Fruit fly (Drosophila melanogaster) whole organism, embryonic: ENCODE data around the gene Coq5.

Experiments
- Abd-B ChIP-seq: fragments of 200-800 bp; sonication (Bioruptor generic); optimal IDR thresholded peaks from 2 replicates; lab custom pipeline; 2018; ENCODE audit warnings: missing biosample characterization, mild to moderate bottlenecking, missing genetic modification characterization, moderate library complexity
- Ada2b ChIP-seq: fragments of 200-800 bp; sonication (Bioruptor generic); IDR thresholded peaks from 2 replicates; pipeline ENCODE4 v1.3.6; 2022; ENCODE audit warnings: missing biosample characterization, missing genetic modification characterization
- Awh ChIP-seq: fragments of 200-800 bp; sonication (Bioruptor generic); IDR thresholded peaks from 2 replicates; pipeline ENCODE4, ENCODE4 v1.3.6; 2022; ENCODE audit warnings: missing biosample characterization, missing genetic modification characterization
- CG10565 ChIP-seq: fragments of 200-800 bp; sonication (Bioruptor generic); optimal IDR thresholded peaks from 3 replicates; lab custom pipeline; 2016; ENCODE audit warnings: missing biosample characterization, mild to moderate bottlenecking, missing genetic modification characterization
- CG12104 ChIP-seq: fragments of 200-800 bp; sonication (Bioruptor generic); optimal IDR thresholded peaks from 3 replicates; lab custom pipeline; 2016; ENCODE audit warnings: missing biosample characterization, missing genetic modification characterization
- CG13424 ChIP-seq: fragments of 200-800 bp; sonication (Bioruptor generic); optimal IDR thresholded peaks from 2 replicates; lab custom pipeline; 2019; ENCODE audit warnings: missing biosample characterization, mild to moderate bottlenecking, missing genetic modification characterization, moderate library complexity
- CG13894 ChIP-seq: fragments of 200-800 bp; sonication (Bioruptor generic); optimal IDR thresholded peaks from 3 replicates; lab custom pipeline; 2018; ENCODE audit warnings: missing biosample characterization, mild to moderate bottlenecking, missing genetic modification characterization, moderate library complexity
- CG14860 ChIP-seq: fragments of 200-800 bp; sonication (Bioruptor generic); IDR thresholded peaks from 3 replicates; pipeline ENCODE4 v1.3.6; 2022; ENCODE audit warnings: missing biosample characterization, missing genetic modification characterization; ENCODE audit not compliant: partially characterized antibody
- CG15479 ChIP-seq: fragments of 200-800 bp; sonication (Bioruptor generic); optimal IDR thresholded peaks from 3 replicates; lab custom pipeline; 2019; ENCODE audit warnings: missing biosample characterization, mild to moderate bottlenecking, missing genetic modification characterization, moderate library complexity
- CG16815 ChIP-seq: fragments of 200-800 bp; sonication (Bioruptor generic); optimal IDR thresholded peaks from 3 replicates; lab custom pipeline; 2017; ENCODE audit warnings: missing biosample characterization, mild to moderate bottlenecking, missing genetic modification characterization
- CG17612 ChIP-seq: fragments of 200-800 bp; sonication (Bioruptor generic); IDR thresholded peaks from 2 replicates; pipeline ENCODE4 v1.3.6; 2022; ENCODE audit warnings: missing biosample characterization, missing genetic modification characterization
- CG2120 ChIP-seq: fragments of 200-800 bp; sonication (Bioruptor generic); optimal IDR thresholded peaks from 3 replicates; lab custom pipeline; 2016; ENCODE audit warnings: missing biosample characterization, missing genetic modification characterization
- CG33213 ChIP-seq: fragments of 200-800 bp; sonication (Bioruptor generic); optimal IDR thresholded peaks from 3 replicates; lab custom pipeline; 2016; ENCODE audit warnings: missing biosample characterization, missing genetic modification characterization
- CG33557 ChIP-seq: fragments of 200-800 bp; sonication (Bioruptor generic); optimal IDR thresholded peaks from 2 replicates; lab custom pipeline; 2019; ENCODE audit warnings: missing biosample characterization, mild to moderate bottlenecking, missing genetic modification characterization, moderate library complexity
- CG34376 ChIP-seq: fragments of 200-800 bp; sonication (Bioruptor generic); optimal IDR thresholded peaks from 2 replicates; lab custom pipeline; 2018; ENCODE audit warnings: missing biosample characterization, mild to moderate bottlenecking, missing genetic modification characterization
- CG4328 ChIP-seq: fragments of 200-800 bp; sonication (Bioruptor generic); optimal IDR thresholded peaks from 3 replicates; lab custom pipeline; 2017; ENCODE audit warnings: missing biosample characterization, missing genetic modification reagents, missing genetic modification characterization
- CG43689 ChIP-seq: fragments of 200-800 bp; sonication (Bioruptor generic); IDR thresholded peaks from 2 replicates; pipeline ENCODE4 v1.3.6; 2022; ENCODE audit warnings: missing biosample characterization, missing genetic modification characterization
- CG6791 ChIP-seq: fragments of 200-800 bp; sonication (Bioruptor generic); IDR thresholded peaks from 3 replicates; pipeline ENCODE4 v1.3.6; 2022; ENCODE audit warnings: missing biosample characterization, missing genetic modification characterization; ENCODE audit not compliant: partially characterized antibody
- CG8924 ChIP-seq: fragments of 200-800 bp; optimal IDR thresholded peaks from 3 replicates; lab custom pipeline; 2019; ENCODE audit warnings: missing biosample characterization, mild to moderate bottlenecking, missing genetic modification characterization, moderate library complexity
- CG9727 ChIP-seq: fragments of 200-800 bp; sonication (Bioruptor generic); optimal IDR thresholded peaks from 3 replicates; lab custom pipeline; 2017; ENCODE audit warnings: missing biosample characterization, mild to moderate bottlenecking, missing genetic modification characterization
- CG9797 ChIP-seq: fragments of 200-800 bp; sonication (Bioruptor generic); optimal IDR thresholded peaks from 3 replicates; lab custom pipeline; 2018; ENCODE audit warnings: missing biosample characterization, mild to moderate bottlenecking, missing genetic modification characterization
- CG9817 ChIP-seq: fragments of 200-800 bp; sonication (Bioruptor generic); optimal IDR thresholded peaks from 2 replicates; lab custom pipeline; 2018; ENCODE audit warnings: missing biosample characterization, mild to moderate bottlenecking, missing genetic modification characterization, moderate library complexity
- CHES-1-like ChIP-seq: fragments of 200-800 bp; sonication (Bioruptor generic); optimal IDR thresholded peaks from 2 replicates; lab custom pipeline; 2016; ENCODE audit warnings: missing biosample characterization, missing genetic modification characterization
- Camta ChIP-seq: fragments of 200-800 bp; sonication (Bioruptor generic); optimal IDR thresholded peaks from 2 replicates; lab custom pipeline; 2016; ENCODE audit warnings: missing biosample characterization, missing genetic modification characterization
- CrebB ChIP-seq: fragments of 200-800 bp; sonication (Bioruptor generic); optimal IDR thresholded peaks from 3 replicates; lab custom pipeline; 2018; ENCODE audit warnings: missing biosample characterization, mild to moderate bottlenecking, missing genetic modification characterization
- Dfd ChIP-seq, 2 experiments: fragments of >200 bp; optimal IDR thresholded peaks; 2 replicates each; lab custom pipeline; 2017; ENCODE audit warnings: missing biosample characterization in 2 of 2, missing genetic modification characterization in 2 of 2
- Drgx ChIP-seq: fragments of 200-800 bp; sonication (Bioruptor generic); IDR thresholded peaks from 2 replicates; pipeline ENCODE4 v1.3.6; 2022; ENCODE audit warnings: missing biosample characterization, missing genetic modification characterization
- Elba2 ChIP-seq: fragments of 200-800 bp; sonication (Bioruptor generic); optimal IDR thresholded peaks from 3 replicates; lab custom pipeline; 2016; ENCODE audit warnings: missing biosample characterization, missing genetic modification characterization
- Ets65A ChIP-seq: fragments of 200-800 bp; sonication (Bioruptor generic); peaks from one replicate; lab custom pipeline; 2016; ENCODE audit warnings: missing biosample characterization, missing genetic modification characterization
- Fer1 ChIP-seq: fragments of 200-800 bp; sonication (Bioruptor generic); optimal IDR thresholded peaks from 2 replicates; lab custom pipeline; 2017; ENCODE audit warnings: missing biosample characterization, mild to moderate bottlenecking, missing genetic modification characterization
- Hey ChIP-seq: fragments of 200-800 bp; sonication (Bioruptor generic); optimal IDR thresholded peaks from 3 replicates; lab custom pipeline; 2018; ENCODE audit warnings: missing biosample characterization, mild to moderate bottlenecking, missing genetic modification characterization
- NC2β ChIP-seq: fragments of 200-800 bp; sonication (Bioruptor generic); optimal IDR thresholded peaks from 2 replicates; lab custom pipeline; 2016; ENCODE audit warnings: missing biosample characterization, missing genetic modification characterization
- NFAT ChIP-seq: fragments of 200-800 bp; sonication (Bioruptor generic); IDR thresholded peaks from 2 replicates; pipeline ENCODE4 v1.3.6; 2022; ENCODE audit warnings: missing biosample characterization, missing genetic modification characterization
- Neu2 ChIP-seq: fragments of 200-800 bp; sonication (Bioruptor generic); optimal IDR thresholded peaks from 3 replicates; lab custom pipeline; 2016; ENCODE audit warnings: missing biosample characterization, missing genetic modification characterization, borderline replicate concordance
- PHDP ChIP-seq: fragments of 200-800 bp; sonication (Bioruptor generic); optimal IDR thresholded peaks from 3 replicates; lab custom pipeline; 2018; ENCODE audit warnings: missing biosample characterization, mild to moderate bottlenecking, missing genetic modification characterization, moderate library complexity
- Taf1 ChIP-seq: fragments of 200-800 bp; sonication (Bioruptor generic); IDR thresholded peaks from 2 replicates; pipeline ENCODE4 v1.3.6; 2022; ENCODE audit warnings: missing biosample characterization, missing genetic modification characterization
- Xrp1 ChIP-seq: fragments of 200-800 bp; sonication (Bioruptor generic); IDR thresholded peaks from 2 replicates; pipeline ENCODE4 v1.3.6; 2022; ENCODE audit warnings: missing biosample characterization, missing genetic modification characterization
- ab ChIP-seq: fragments of 200-800 bp; sonication (Bioruptor generic); optimal IDR thresholded peaks from 2 replicates; lab custom pipeline; 2016; ENCODE audit warnings: missing biosample characterization, missing genetic modification characterization
- bigmax ChIP-seq: fragments of 200-800 bp; sonication (Bioruptor generic); optimal IDR thresholded peaks from 2 replicates; lab custom pipeline; 2018; ENCODE audit warnings: missing biosample characterization, mild to moderate bottlenecking, missing genetic modification characterization
- ewg ChIP-seq: fragments of 200-800 bp; sonication (Bioruptor generic); optimal IDR thresholded peaks from 3 replicates; lab custom pipeline; 2017; ENCODE audit warnings: mild to moderate bottlenecking, missing biosample characterization, missing genetic modification reagents, missing genetic modification characterization
- gcm ChIP-seq: fragments of 200-800 bp; sonication (Bioruptor generic); optimal IDR thresholded peaks from 2 replicates; lab custom pipeline; 2019; ENCODE audit warnings: missing biosample characterization, mild to moderate bottlenecking, missing genetic modification characterization, moderate library complexity
- gfzf ChIP-seq: fragments of 200-800 bp; sonication (Bioruptor generic); optimal IDR thresholded peaks from 2 replicates; lab custom pipeline; 2016; ENCODE audit warnings: missing biosample characterization, mild to moderate bottlenecking, missing genetic modification characterization, moderate library complexity
- grn ChIP-seq: fragments of 200-800 bp; sonication (Bioruptor generic); optimal IDR thresholded peaks from 3 replicates; lab custom pipeline; 2017; ENCODE audit warnings: missing biosample characterization, missing genetic modification characterization
- gsb-n ChIP-seq: fragments of 200-800 bp; sonication (Bioruptor generic); optimal IDR thresholded peaks from 3 replicates; lab custom pipeline; 2018; ENCODE audit warnings: missing biosample characterization, mild to moderate bottlenecking, missing genetic modification characterization
- p53 ChIP-seq: fragments of 200-800 bp; sonication (Bioruptor generic); optimal IDR thresholded peaks from 2 replicates; lab custom pipeline; 2016; ENCODE audit warnings: missing biosample characterization, missing genetic modification characterization
- peb ChIP-seq: fragments of 200-800 bp; sonication (Bioruptor generic); IDR thresholded peaks from 2 replicates; pipeline ENCODE4 v1.3.6; 2022; ENCODE audit warnings: missing biosample characterization, missing genetic modification characterization
- salm ChIP-seq: fragments of 200-800 bp; sonication (Bioruptor generic); optimal IDR thresholded peaks from 2 replicates; lab custom pipeline; 2018; ENCODE audit warnings: missing biosample characterization, mild to moderate bottlenecking, missing genetic modification characterization
- tap ChIP-seq: fragments of 200-800 bp; optimal IDR thresholded peaks from 3 replicates; lab custom pipeline; 2019; ENCODE audit warnings: missing biosample characterization, mild to moderate bottlenecking, missing genetic modification characterization, moderate library complexity
- tio ChIP-seq: fragments of 200-800 bp; sonication (Bioruptor generic); optimal IDR thresholded peaks from 2 replicates; lab custom pipeline; 2017; ENCODE audit warnings: missing biosample characterization, missing genetic modification characterization, inconsistent platforms
- tna ChIP-seq: fragments of 200-800 bp; sonication (Bioruptor generic); IDR thresholded peaks from 2 replicates; pipeline ENCODE4 v1.3.6; 2022; ENCODE audit warnings: missing biosample characterization, missing genetic modification characterization; ENCODE audit not compliant: partially characterized antibody
- ttk ChIP-seq: fragments of 200-800 bp; sonication (Bioruptor generic); IDR thresholded peaks from 2 replicates; pipeline ENCODE4 v2.1.2; 2022; ENCODE audit warnings: missing biosample characterization, missing genetic modification characterization
- z ChIP-seq: fragments of 200-800 bp; sonication (Bioruptor generic); IDR thresholded peaks from 3 replicates; pipeline ENCODE4 v1.3.6; 2022; ENCODE audit warnings: missing biosample characterization, missing genetic modification characterization

The Coq5 gene

DNA sequence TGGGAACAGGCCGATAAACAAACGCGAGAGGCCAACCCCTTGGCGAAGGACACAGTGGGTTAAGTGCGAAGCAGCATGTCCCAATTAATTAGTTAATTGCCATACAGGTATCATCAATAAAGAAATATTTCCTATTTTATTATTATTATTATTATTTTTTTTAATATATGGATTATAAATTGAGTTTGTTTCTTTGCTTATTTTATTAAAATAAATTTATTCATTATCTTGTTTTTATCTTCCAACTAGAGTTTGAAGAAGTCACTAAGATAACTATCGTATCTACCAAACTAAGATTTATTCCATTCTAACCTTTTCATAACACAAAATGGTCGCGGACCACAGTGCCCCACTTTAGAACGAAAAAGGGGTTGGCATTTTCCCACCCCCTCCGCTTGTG, 13.7 kb upstream of the Coq5 start (continued):
- TF ChIP-seq p53 (GFP tag; lab: Kevin White, UChicago) = no peak
- TF ChIP-seq CG13894 (tag; lab: Kevin White, UChicago) = no peak
- TF ChIP-seq Hey (tag; lab: Kevin White, UChicago) = no peak
- TF ChIP-seq CG9817 = no peak
- TF ChIP-seq Camta (GFP tag; lab: Kevin White, UChicago) = no peak
- no peak for TF ChIP-seq tio (GFP tag; lab: Kevin White, UChicago)
- TF ChIP-seq ttk (GFP tag; lab: Robert Waterston, UW) = no peak
- no peak for TF ChIP-seq Drgx (GFP tag; lab: Robert Waterston, UW)
- TF ChIP-seq CG43689 = no peak
- no peak for TF ChIP-seq CG14860 (GFP tag; lab: Robert Waterston, UW)
- TF ChIP-seq CHES-1-like (GFP tag; lab: Kevin White, UChicago) = no peak
- TF ChIP-seq Abd-B (GFP tag; lab: Kevin White, UChicago) = no peak
- no peak for TF ChIP-seq ewg
- no peak for TF ChIP-seq bigmax (GFP tag; lab: Kevin White, UChicago)
- no peak for TF ChIP-seq NC2β (GFP tag; lab: Kevin White, UChicago)
- TF ChIP-seq CG15479 (GFP tag; lab: Kevin White, UChicago) = no peak
- no peak for TF ChIP-seq Taf1 (GFP tag; lab: Robert Waterston, UW)
- TF ChIP-seq CG2120 (GFP tag; lab: Kevin White, UChicago) = no peak
- no peak for TF ChIP-seq CG34376
- TF ChIP-seq CG33213 = no peak
- TF ChIP-seq grn (GFP tag; lab: Kevin White, UChicago) = no peak
- no peak for TF ChIP-seq CG17612 (GFP tag; lab: Robert Waterston, UW)
- no peak for TF ChIP-seq CG16815 (GFP tag; lab: Kevin White, UChicago)
- no peak for TF ChIP-seq Awh (GFP tag; lab: Robert Waterston, UW)
- peak; percentile 45 for TF ChIP-seq gsb-n (tag; lab: Kevin White, UChicago)
- peak; percentile 9 for TF ChIP-seq tap (tag; lab: Kevin White, UChicago)
- TF ChIP-seq Xrp1 = peak; percentile 26; the same call in 1 of the 2 replicates
- no peak for TF ChIP-seq ab (GFP tag; lab: Kevin White, UChicago)
- no peak for TF ChIP-seq CG9797 (GFP tag; lab: Kevin White, UChicago)
- TF ChIP-seq CrebB = no peak
- no peak for TF ChIP-seq Dfd (GFP tag; optimal IDR thresholded peaks at IDR 0.05; lab: Kevin White, UChicago)
- TF ChIP-seq CG10565 (GFP tag; lab: Kevin White, UChicago) = no peak
- no peak for TF ChIP-seq z (GFP tag; lab: Robert Waterston, UW)
- TF ChIP-seq CG4328 = no peak
- no peak for TF ChIP-seq CG6791 (GFP tag; lab: Robert Waterston, UW)
- TF ChIP-seq peb (GFP tag; lab: Robert Waterston, UW) = no peak
- no peak for TF ChIP-seq salm
- TF ChIP-seq NFAT (GFP tag; lab: Robert Waterston, UW) = no peak
- peak; percentile 58 for TF ChIP-seq Fer1 (GFP tag; lab: Kevin White, UChicago)
- no peak for TF ChIP-seq CG33557 (GFP tag; lab: Kevin White, UChicago)
- peak; percentile 3 for TF ChIP-seq gcm (GFP tag; lab: Kevin White, UChicago)
- no peak for TF ChIP-seq gfzf (GFP tag; lab: Kevin White, UChicago)
- TF ChIP-seq CG9727 (GFP tag; lab: Kevin White, UChicago) = peak; percentile 46
- no peak for TF ChIP-seq Elba2 (GFP tag; lab: Kevin White, UChicago)
- peak; percentile 54 for TF ChIP-seq CG13424 (tag; lab: Kevin White, UChicago)
- no peak for TF ChIP-seq CG12104 (GFP tag; lab: Kevin White, UChicago)
- no peak for TF ChIP-seq Ada2b
- no peak for TF ChIP-seq tna (GFP tag; lab: Robert Waterston, UW)
- TF ChIP-seq Neu2 (GFP tag; lab: Kevin White, UChicago) = no peak
- peak; percentile 48 for TF ChIP-seq CG8924
- TF ChIP-seq PHDP (tag; lab: Kevin White, UChicago) = peak; percentile 57
- no peak for TF ChIP-seq Ets65A
